Worm (Caenorhabditis elegans) whole organism, late embryonic: Measurements from ENCODE around the gene B0395.3.

Experiments
- C08G9.2 ChIP-seq: sonication (generic microtip); optimal IDR thresholded peaks from 2 replicates; lab custom pipeline; 2016; ENCODE audit warnings: mild to moderate bottlenecking, missing genetic modification characterization, moderate library complexity, missing compliant biosample characterization
- C38D4.7 ChIP-seq: fragments of 200-800 bp; sonication (Bioruptor generic); optimal IDR thresholded peaks from 2 replicates; lab custom pipeline; 2018; ENCODE audit warnings: mild to moderate bottlenecking, missing genetic modification characterization, moderate library complexity, missing compliant biosample characterization
- K09A11.1 ChIP-seq: sonication (generic microtip); optimal IDR thresholded peaks from 2 replicates; lab custom pipeline; 2017; ENCODE audit warnings: antibody characterized with exemption, mild to moderate bottlenecking, missing genetic modification characterization, missing compliant biosample characterization; ENCODE audit not compliant: insufficient read depth
- Y22D7AL.16 ChIP-seq: sonication (generic microtip); optimal IDR thresholded peaks from 2 replicates; lab custom pipeline; 2016; ENCODE audit warnings: missing genetic modification characterization, missing compliant biosample characterization
- ama-1 ChIP-seq: fragments of 150-350 bp; optimal IDR thresholded peaks from 2 replicates; lab custom pipeline; 2014
- ceh-18 ChIP-seq: sonication (generic microtip); optimal IDR thresholded peaks from 2 replicates; lab custom pipeline; 2016; ENCODE audit warnings: missing genetic modification characterization, missing compliant biosample characterization
- ceh-19 ChIP-seq: fragments of 200-800 bp; sonication (Bioruptor generic); optimal IDR thresholded peaks from 2 replicates; lab custom pipeline; 2018; ENCODE audit warnings: mild to moderate bottlenecking, missing genetic modification characterization, missing compliant biosample characterization
- ceh-24 ChIP-seq: sonication (generic microtip); optimal IDR thresholded peaks from 2 replicates; lab custom pipeline; 2016; ENCODE audit warnings: mild to moderate bottlenecking, missing genetic modification characterization, missing compliant biosample characterization
- ceh-30 ChIP-seq: fragments of 150-350 bp; optimal IDR thresholded peaks from 2 replicates; lab custom pipeline; 2014; ENCODE audit warnings: missing biosample characterization, missing genetic modification characterization
- ceh-31 ChIP-seq: sonication (generic microtip); optimal IDR thresholded peaks from 2 replicates; lab custom pipeline; 2016; ENCODE audit warnings: missing genetic modification characterization, missing compliant biosample characterization
- ceh-45 ChIP-seq: fragments of 200-800 bp; sonication (Bioruptor generic); IDR thresholded peaks from 2 replicates; pipeline ENCODE4 v1.3.6; 2022; ENCODE audit warnings: missing genetic modification reagents, missing genetic modification characterization, missing compliant biosample characterization
- ceh-48 ChIP-seq: sonication (generic microtip); optimal IDR thresholded peaks from 2 replicates; lab custom pipeline; 2016; ENCODE audit warnings: missing genetic modification characterization, inconsistent platforms, missing compliant biosample characterization
- dve-1 ChIP-seq: sonication (generic microtip); optimal IDR thresholded peaks from 2 replicates; lab custom pipeline; 2017; ENCODE audit warnings: antibody characterized with exemption, mild to moderate bottlenecking, missing genetic modification characterization, missing compliant biosample characterization
- elt-4 ChIP-seq: sonication (generic microtip); optimal IDR thresholded peaks from 2 replicates; lab custom pipeline; 2016; ENCODE audit warnings: missing genetic modification characterization, missing compliant biosample characterization
- ets-4 ChIP-seq: sonication (generic microtip); optimal IDR thresholded peaks from 2 replicates; lab custom pipeline; 2016; ENCODE audit warnings: missing genetic modification characterization, missing compliant biosample characterization
- eyg-1 ChIP-seq: sonication (generic microtip); optimal IDR thresholded peaks from 2 replicates; lab custom pipeline; 2016; ENCODE audit warnings: missing genotype, missing genetic modification characterization, missing compliant biosample characterization
- fax-1 ChIP-seq: sonication (generic microtip); optimal IDR thresholded peaks from 2 replicates; lab custom pipeline; 2016; ENCODE audit warnings: missing genotype, missing genetic modification characterization, missing compliant biosample characterization
- fkh-10 ChIP-seq: fragments of 150-350 bp; optimal IDR thresholded peaks from 2 replicates; lab custom pipeline; 2014; ENCODE audit warnings: missing biosample characterization, missing genetic modification reagents, missing genetic modification characterization
- gmeb-2 ChIP-seq: sonication (generic microtip); optimal IDR thresholded peaks from 2 replicates; lab custom pipeline; 2016; ENCODE audit warnings: missing genetic modification characterization, inconsistent platforms, missing compliant biosample characterization
- hlh-15 ChIP-seq: sonication (generic microtip); optimal IDR thresholded peaks from 2 replicates; lab custom pipeline; 2016; ENCODE audit warnings: missing genetic modification characterization, missing compliant biosample characterization
- hlh-6 ChIP-seq: sonication (generic microtip); optimal IDR thresholded peaks from 2 replicates; lab custom pipeline; 2016; ENCODE audit warnings: missing genotype, missing genetic modification characterization, missing compliant biosample characterization
- hlh-8 ChIP-seq: sonication (generic microtip); optimal IDR thresholded peaks from 2 replicates; lab custom pipeline; 2016; ENCODE audit warnings: missing genotype, missing genetic modification characterization, missing compliant biosample characterization
- nhr-11 ChIP-seq: fragments of 150-350 bp; optimal IDR thresholded peaks from 2 replicates; lab custom pipeline; 2014; ENCODE audit warnings: missing biosample characterization, missing genetic modification characterization
- pag-3 ChIP-seq: sonication (generic microtip); optimal IDR thresholded peaks from 2 replicates; lab custom pipeline; 2016; ENCODE audit warnings: missing compliant biosample characterization, missing genetic modification characterization, borderline replicate concordance
- pha-4 ChIP-seq: fragments of 150-350 bp; optimal IDR thresholded peaks from 2 replicates; lab custom pipeline; 2018; ENCODE audit warnings: missing biosample characterization, missing genetic modification reagents, missing genetic modification characterization
- pqm-1 ChIP-seq: sonication (generic microtip); optimal IDR thresholded peaks from 2 replicates; lab custom pipeline; 2016; ENCODE audit warnings: missing genetic modification characterization, missing compliant biosample characterization
- pros-1 ChIP-seq: fragments of 150-350 bp; optimal IDR thresholded peaks from 2 replicates; lab custom pipeline; 2014; ENCODE audit warnings: missing biosample characterization, missing genetic modification reagents, missing genetic modification characterization
- sdc-2 ChIP-seq: sonication (generic microtip); optimal IDR thresholded peaks from 2 replicates; lab custom pipeline; 2016; ENCODE audit warnings: missing genotype, missing genetic modification characterization, missing compliant biosample characterization
- syd-9 ChIP-seq: sonication (generic microtip); optimal IDR thresholded peaks from 2 replicates; lab custom pipeline; 2016; ENCODE audit warnings: mild to moderate bottlenecking, missing genetic modification characterization, moderate library complexity, missing compliant biosample characterization
- tbx-2 ChIP-seq: sonication (generic microtip); optimal IDR thresholded peaks from 2 replicates; lab custom pipeline; 2016; ENCODE audit warnings: missing genetic modification characterization, missing compliant biosample characterization
- unc-86 ChIP-seq: sonication (generic microtip); optimal IDR thresholded peaks from 2 replicates; lab custom pipeline; 2016; ENCODE audit warnings: missing genetic modification characterization, missing compliant biosample characterization

The B0395.3 gene

DNA sequence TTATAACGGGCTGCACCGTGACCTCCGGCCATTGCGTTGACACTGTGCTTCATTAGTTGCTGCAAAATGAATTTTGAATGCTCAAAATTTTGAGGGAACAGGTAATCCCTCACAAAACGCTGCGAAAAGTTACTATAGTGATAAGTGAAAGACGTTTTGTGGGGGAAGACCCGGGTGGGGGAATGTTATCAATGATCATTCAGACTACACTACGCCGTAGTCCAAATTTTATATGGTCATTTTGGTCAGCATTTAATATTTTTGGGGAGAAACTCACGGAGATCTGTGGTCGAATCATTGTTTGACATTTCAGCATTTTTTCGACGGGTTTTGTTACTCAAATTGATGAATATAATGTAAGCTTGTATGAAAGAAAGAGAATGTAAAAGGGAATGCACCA lies 884 bp downstream of the B0395.3 start:
- no peak for TF ChIP-seq gmeb-2 (tag; lab: Kevin White, UChicago)
- no peak for TF ChIP-seq pros-1
- no peak for TF ChIP-seq hlh-8 (tag; lab: Kevin White, UChicago)
- TF ChIP-seq ceh-31, result no peak
- TF ChIP-seq Y22D7AL.16 (tag; lab: Kevin White, UChicago), result no peak
- no peak for TF ChIP-seq dve-1 (tag; lab: Kevin White, UChicago)
- TF ChIP-seq ceh-45, result no peak
- no peak for TF ChIP-seq eyg-1 (tag; lab: Kevin White, UChicago)

DNA sequence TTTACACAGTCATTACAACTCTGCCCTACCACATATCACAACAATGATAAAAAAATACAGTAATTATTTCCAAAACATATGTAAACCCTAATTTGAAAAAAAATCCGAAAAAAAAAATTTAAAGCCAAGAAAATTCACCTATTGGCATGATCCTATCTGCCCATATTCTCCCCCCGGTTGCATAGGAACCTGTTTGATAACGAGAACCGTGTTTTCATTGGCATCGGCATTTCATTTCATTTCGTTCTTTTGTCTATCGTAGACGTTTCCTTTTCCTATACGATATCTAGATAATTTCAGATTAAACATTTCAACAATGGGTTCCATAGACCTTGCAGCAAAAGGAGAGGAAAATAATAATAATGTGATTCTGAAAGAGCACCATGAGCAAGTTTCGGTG lies 9.6 kb downstream of the B0395.3 start, which contains the start of gene mboa-1:
Gene mboa-1 (plus strand): TSS at position 301 of the 400 bp plus-strand sequence.
- no peak for TF ChIP-seq K09A11.1 (tag; lab: Kevin White, UChicago)
- TF ChIP-seq pqm-1 (tag; lab: Kevin White, UChicago), result no peak
- no peak for TF ChIP-seq hlh-15 (tag; lab: Kevin White, UChicago)
- no peak for TF ChIP-seq ceh-18 (tag; lab: Kevin White, UChicago)
- no peak for TF ChIP-seq Y22D7AL.16 (tag; lab: Kevin White, UChicago)
- no peak for TF ChIP-seq sdc-2
- no peak for TF ChIP-seq hlh-6 (tag; lab: Kevin White, UChicago)
- TF ChIP-seq ceh-31, result no peak
- no peak for TF ChIP-seq ceh-19
- no peak for TF ChIP-seq C38D4.7 (GFP tag; lab: Kevin White, UChicago)
- TF ChIP-seq ceh-24 (tag; lab: Kevin White, UChicago), result no peak
- no peak for TF ChIP-seq unc-86 (tag; lab: Kevin White, UChicago)
- TF ChIP-seq ceh-45, result no peak
- TF ChIP-seq ceh-30 (tag; lab: Kevin White, UChicago), result no peak
- no peak for TF ChIP-seq gmeb-2 (tag; lab: Kevin White, UChicago)
- TF ChIP-seq eyg-1 (tag; lab: Kevin White, UChicago), result no peak
- TF ChIP-seq, all 69 proteins: peak for 0

- TF ChIP-seq fkh-10 (GFP tag; lab: Kevin White, UChicago), result no peak
Observed at ce11 chrX:16028980-16029379, 11.1 kb downstream of the B0395.3 start.

DNA sequence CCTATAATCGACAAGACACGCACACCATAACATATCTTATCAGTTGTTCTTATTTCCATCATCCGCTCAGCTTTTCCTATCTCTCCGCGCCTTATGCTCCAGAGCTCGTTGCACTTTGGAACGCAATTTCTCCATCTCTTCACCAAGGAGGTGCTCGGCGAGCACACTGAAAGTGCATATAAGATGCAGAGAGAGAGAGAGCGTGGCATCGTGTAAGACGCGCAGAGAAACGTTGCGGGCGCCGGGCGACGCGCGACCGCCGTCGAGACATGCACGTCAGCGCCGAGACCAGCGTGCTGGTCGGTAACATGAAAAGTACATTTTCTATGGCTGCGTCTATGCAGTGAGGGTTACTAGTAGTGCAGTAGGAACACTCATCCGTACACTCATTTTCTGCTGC lies 15.5 kb downstream of the B0395.3 start:
- no peak for TF ChIP-seq pha-4
- peak; percentile 34 for TF ChIP-seq sdc-2
- TF ChIP-seq C08G9.2 (tag; lab: Kevin White, UChicago), result no peak
- TF ChIP-seq ceh-31, result peak; percentile 23
- TF ChIP-seq ceh-18 (tag; lab: Kevin White, UChicago), result peak; percentile 3

DNA sequence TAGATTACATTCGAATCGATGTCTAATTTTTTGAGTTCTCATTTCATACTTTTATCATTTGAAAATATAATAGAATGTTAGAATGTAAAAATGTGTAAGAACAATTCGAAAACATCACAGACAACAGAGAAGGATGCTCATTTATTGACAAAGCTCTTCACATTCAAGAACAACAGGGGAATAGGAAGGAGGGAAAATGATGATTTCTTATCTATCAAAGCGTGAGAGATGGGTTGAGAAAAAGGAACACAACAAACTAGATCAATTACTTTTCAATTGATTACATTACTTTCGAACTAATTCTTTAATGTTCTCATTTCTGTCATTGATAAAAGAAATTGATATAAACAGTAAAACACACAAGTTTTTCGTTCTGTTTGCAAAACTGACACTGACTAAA lies 23.3 kb downstream of the B0395.3 start, which contains the start of the genes VB0395L.1 and nhx-1:
Gene VB0395L.1 (minus strand): TSS at position 186 of the 400 bp plus-strand sequence.
Gene nhx-1 (plus strand): TSS at position 326 of the 400 bp plus-strand sequence.
- no peak for TF ChIP-seq Y22D7AL.16 (tag; lab: Kevin White, UChicago)
- no peak for TF ChIP-seq syd-9 (tag; lab: Kevin White, UChicago)
- no peak for TF ChIP-seq hlh-8 (tag; lab: Kevin White, UChicago)
- TF ChIP-seq fax-1, result no peak
- TF ChIP-seq eyg-1 (tag; lab: Kevin White, UChicago), result no peak
- no peak for TF ChIP-seq tbx-2
- no peak for TF ChIP-seq dve-1 (tag; lab: Kevin White, UChicago)
- TF ChIP-seq nhr-11 (tag; lab: Kevin White, UChicago), result no peak
- no peak for TF ChIP-seq hlh-6 (tag; lab: Kevin White, UChicago)
- no peak for TF ChIP-seq pha-4
- TF ChIP-seq C08G9.2 (tag; lab: Kevin White, UChicago), result no peak
- no peak for TF ChIP-seq ama-1
- no peak for TF ChIP-seq ceh-45
- no peak for TF ChIP-seq ceh-30 (tag; lab: Kevin White, UChicago)
- no peak for TF ChIP-seq ceh-48 (tag; lab: Kevin White, UChicago)
- TF ChIP-seq ets-4 (tag; lab: Kevin White, UChicago), result no peak
- TF ChIP-seq pag-3 (tag; lab: Kevin White, UChicago), result no peak
- no peak for TF ChIP-seq gmeb-2 (tag; lab: Kevin White, UChicago)

DNA sequence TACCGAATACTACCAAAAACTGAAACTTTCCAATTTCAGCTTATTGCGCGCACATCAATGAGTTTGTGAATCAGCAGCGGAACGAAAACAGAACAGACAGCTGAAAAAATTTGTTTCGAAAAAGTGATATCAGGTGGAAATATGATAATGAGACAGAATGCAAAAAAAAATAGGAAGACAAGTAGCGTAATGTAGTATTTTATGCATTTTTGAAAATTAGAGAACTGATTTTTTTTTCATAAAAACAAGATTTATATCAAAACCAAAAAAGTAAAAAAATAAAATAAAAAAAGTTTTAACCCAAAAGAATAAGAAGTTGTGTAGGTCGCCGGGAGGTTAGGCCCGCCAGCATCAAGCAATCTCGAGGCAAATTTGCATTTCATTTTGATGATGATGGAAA lies 33.5 kb downstream of the B0395.3 start, which contains the start of gene C09G1.4:
Gene C09G1.4 (minus strand): TSS at position 101 of the 400 bp plus-strand sequence.
- TF ChIP-seq elt-4 (tag; lab: Kevin White, UChicago), result no peak
- TF ChIP-seq pag-3 (tag; lab: Kevin White, UChicago), result no peak
